Fruit fly (Drosophila melanogaster) Kc167 (cell line): Measurements from ENCODE around the gene Cog8.

ENCODE experiments used
- Myc ChIP-seq: fragments of >200 bp; optimal IDR thresholded peaks from 2 replicates; lab custom pipeline; 2017; ENCODE audit warnings: missing external identifiers
- Sin3A ChIP-seq: fragments of >200 bp; optimal IDR thresholded peaks from 2 replicates; lab custom pipeline; 2018; ENCODE audit warnings: missing external identifiers
- h ChIP-seq: fragments of >200 bp; optimal IDR thresholded peaks from 3 replicates; lab custom pipeline; 2018; ENCODE audit warnings: missing external identifiers
- insv ChIP-seq: fragments of >200 bp; optimal IDR thresholded peaks from 3 replicates; lab custom pipeline; 2018; ENCODE audit warnings: missing external identifiers
- psq ChIP-seq: fragments of >200 bp; optimal IDR thresholded peaks from 2 replicates; lab custom pipeline; 2017; ENCODE audit warnings: missing external identifiers
- ttk ChIP-seq: sonication (Bioruptor generic); optimal IDR thresholded peaks from 2 replicates; lab custom pipeline; 2017; ENCODE audit warnings: missing external identifiers

The Cog8 gene

dm6 chr2L:11501427-11501968 is 2.8 kb upstream of the Cog8 start, which contains the start of gene spz4:
Gene spz4 (plus strand): TSS chr2L:11501715.
- TF ChIP-seq insv (lab: Kevin White, UChicago), result no peak
- TF ChIP-seq Myc (lab: Kevin White, UChicago), result no peak
- TF ChIP-seq Sin3A (lab: Kevin White, UChicago), result no peak
- no peak for TF ChIP-seq psq
- no peak for TF ChIP-seq ttk (lab: Kevin White, UChicago)
- TF ChIP-seq h (lab: Kevin White, UChicago), result no peak

- TF ChIP-seq ttk (lab: Kevin White, UChicago), result no peak
- no peak for TF ChIP-seq insv (lab: Kevin White, UChicago)
- no peak for TF ChIP-seq Sin3A (lab: Kevin White, UChicago)
- no peak for TF ChIP-seq h (lab: Kevin White, UChicago)
- TF ChIP-seq psq, result no peak
- no peak for TF ChIP-seq Myc (lab: Kevin White, UChicago)
Observed at dm6 chr2L:11500649-11501048, 1.9 kb upstream of the Cog8 start.

- no peak for TF ChIP-seq h (lab: Kevin White, UChicago)
- no peak for TF ChIP-seq psq
- TF ChIP-seq insv (lab: Kevin White, UChicago), result no peak
- no peak for TF ChIP-seq Myc (lab: Kevin White, UChicago)
- no peak for TF ChIP-seq ttk (lab: Kevin White, UChicago)
- TF ChIP-seq Sin3A (lab: Kevin White, UChicago), result no peak
Observed at dm6 chr2L:11493933-11494332, 4.8 kb downstream of the Cog8 start.

- TF ChIP-seq h (lab: Kevin White, UChicago) (no peak), insv (lab: Kevin White, UChicago) (no peak), psq (no peak), Sin3A (lab: Kevin White, UChicago) (no peak), Myc (lab: Kevin White, UChicago) (no peak), ttk (lab: Kevin White, UChicago) (no peak)
Observed at dm6 chr2L:11488465-11489037, 10.2 kb downstream of the Cog8 start.

dm6 chr2L:11484407-11484806 is 14.3 kb downstream of the Cog8 start, which contains the start of the genes CG43355 and sala:
Gene CG43355 (plus strand): TSS chr2L:11484707.
Gene sala (plus strand): TSS chr2L:11484707.
- TF ChIP-seq ttk (lab: Kevin White, UChicago) (no peak), Sin3A (lab: Kevin White, UChicago) (no peak), Myc (lab: Kevin White, UChicago) (no peak), insv (lab: Kevin White, UChicago) (no peak), psq (no peak), h (lab: Kevin White, UChicago) (no peak)

dm6 chr2L:11474960-11475359 is 23.8 kb downstream of the Cog8 start:
- TF ChIP-seq Sin3A (lab: Kevin White, UChicago), result no peak
- no peak for TF ChIP-seq ttk (lab: Kevin White, UChicago)
- no peak for TF ChIP-seq psq
- no peak for TF ChIP-seq insv (lab: Kevin White, UChicago)
- no peak for TF ChIP-seq h (lab: Kevin White, UChicago)
- no peak for TF ChIP-seq Myc (lab: Kevin White, UChicago)

dm6 chr2L:11471979-11472514 is 26.7 kb downstream of the Cog8 start:
- no peak for TF ChIP-seq ttk (lab: Kevin White, UChicago)
- TF ChIP-seq psq, result no peak
- TF ChIP-seq Sin3A (lab: Kevin White, UChicago), result no peak
- no peak for TF ChIP-seq insv (lab: Kevin White, UChicago)
- TF ChIP-seq h (lab: Kevin White, UChicago), result no peak
- no peak for TF ChIP-seq Myc (lab: Kevin White, UChicago)

- TF ChIP-seq Sin3A (lab: Kevin White, UChicago), result no peak
- no peak for TF ChIP-seq ttk (lab: Kevin White, UChicago)
- TF ChIP-seq psq, result no peak
- TF ChIP-seq insv (lab: Kevin White, UChicago), result no peak
- no peak for TF ChIP-seq h (lab: Kevin White, UChicago)
- TF ChIP-seq Myc (lab: Kevin White, UChicago), result no peak
Observed at dm6 chr2L:11469973-11470372, 28.8 kb downstream of the Cog8 start.

- TF ChIP-seq insv (lab: Kevin White, UChicago), result no peak
- no peak for TF ChIP-seq h (lab: Kevin White, UChicago)
- TF ChIP-seq ttk (lab: Kevin White, UChicago), result no peak
- no peak for TF ChIP-seq Sin3A (lab: Kevin White, UChicago)
Observed at dm6 chr2L:11468082-11468481, 30.7 kb downstream of the Cog8 start.

- TF ChIP-seq insv (lab: Kevin White, UChicago) (no peak), ttk (lab: Kevin White, UChicago) (no peak), h (lab: Kevin White, UChicago) (no peak), Sin3A (lab: Kevin White, UChicago) (no peak)
Observed at dm6 chr2L:11456667-11457222, 42.0 kb downstream of the Cog8 start.

- TF ChIP-seq psq, result no peak
Observed at dm6 chr2L:11455555-11456128, 43.1 kb downstream of the Cog8 start.
